Fruit fly (Drosophila melanogaster) whole organism, adult: ENCODE results near the gene APP-BP1.

Experiments
- CG11617 ChIP-seq: fragments of 200-800 bp; sonication (Bioruptor generic); optimal IDR thresholded peaks from 2 replicates; lab custom pipeline; 2017; ENCODE audit warnings: mild to moderate bottlenecking, missing biosample characterization, missing genetic modification reagents, missing genetic modification characterization
- CG12768 ChIP-seq: fragments of 200-800 bp; sonication (Bioruptor generic); optimal IDR thresholded peaks from 2 replicates; lab custom pipeline; 2017; ENCODE audit warnings: missing biosample characterization, missing genetic modification characterization, mild to moderate bottlenecking, moderate library complexity, missing genetic modification reagents
- CG14711 ChIP-seq: fragments of 200-800 bp; sonication (Bioruptor generic); optimal IDR thresholded peaks from 2 replicates; lab custom pipeline; 2018; ENCODE audit warnings: missing biosample characterization, mild to moderate bottlenecking, missing genetic modification characterization, moderate library complexity
- CG1620 ChIP-seq: fragments of 200-800 bp; sonication (Bioruptor generic); optimal IDR thresholded peaks from 2 replicates; lab custom pipeline; 2016; ENCODE audit warnings: missing biosample characterization, missing genetic modification characterization
- CG33017 ChIP-seq: fragments of 200-800 bp; sonication (Bioruptor generic); optimal IDR thresholded peaks from 2 replicates; lab custom pipeline; 2018; ENCODE audit warnings: missing biosample characterization, mild to moderate bottlenecking, missing genetic modification characterization, moderate library complexity
- CG5204 ChIP-seq: fragments of 200-800 bp; sonication (Bioruptor generic); optimal IDR thresholded peaks from 2 replicates; lab custom pipeline; 2016; ENCODE audit warnings: missing biosample characterization, missing genetic modification characterization
- CG7045 ChIP-seq: fragments of 200-800 bp; sonication (Bioruptor generic); optimal IDR thresholded peaks from 2 replicates; lab custom pipeline; 2017; ENCODE audit warnings: missing biosample characterization, mild to moderate bottlenecking, missing genetic modification characterization
- CG7101 ChIP-seq: fragments of 200-800 bp; sonication (Bioruptor generic); optimal IDR thresholded peaks from 2 replicates; lab custom pipeline; 2018; ENCODE audit warnings: missing biosample characterization, mild to moderate bottlenecking, missing genetic modification characterization, moderate library complexity
- Clk ChIP-seq: fragments of 200-800 bp; sonication (Bioruptor generic); optimal IDR thresholded peaks from 2 replicates; lab custom pipeline; 2017; ENCODE audit warnings: missing biosample characterization, missing genetic modification characterization
- Crg-1 ChIP-seq: fragments of 200-800 bp; sonication (Bioruptor generic); optimal IDR thresholded peaks from 2 replicates; lab custom pipeline; 2016; ENCODE audit warnings: missing biosample characterization, missing genetic modification characterization
- Hr96 ChIP-seq: fragments of 200-800 bp; sonication (Bioruptor generic); optimal IDR thresholded peaks from 2 replicates; lab custom pipeline; 2016; ENCODE audit warnings: missing biosample characterization, missing genetic modification characterization
- Mnt ChIP-seq: fragments of 200-800 bp; sonication (Bioruptor generic); optimal IDR thresholded peaks from 2 replicates; lab custom pipeline; 2016; ENCODE audit warnings: missing biosample characterization, mild to moderate bottlenecking, missing genetic modification characterization
- bab1 ChIP-seq: fragments of 200-800 bp; sonication (Bioruptor generic); optimal IDR thresholded peaks from 3 replicates; lab custom pipeline; 2019; ENCODE audit warnings: missing biosample characterization, mild to moderate bottlenecking, missing genetic modification characterization, moderate library complexity
- cic ChIP-seq: fragments of 200-800 bp; sonication (Bioruptor generic); optimal IDR thresholded peaks from 2 replicates; lab custom pipeline; 2017; ENCODE audit warnings: missing biosample characterization, mild to moderate bottlenecking, missing genetic modification characterization, moderate library complexity
- cnc ChIP-seq, 2 experiments: fragments of >200 bp; optimal IDR thresholded peaks; 2 replicates each; lab custom pipeline; 2017
- kay ChIP-seq: fragments of 200-800 bp; sonication (Bioruptor generic); peaks from one replicate; lab custom pipeline; 2016; ENCODE audit warnings: missing biosample characterization, missing genetic modification characterization, borderline replicate concordance
- ovo ChIP-seq: fragments of 200-800 bp; sonication (Bioruptor generic); optimal IDR thresholded peaks from 2 replicates; lab custom pipeline; 2016; ENCODE audit warnings: missing biosample characterization, missing genetic modification characterization
- pad ChIP-seq: fragments of 200-800 bp; sonication (Bioruptor generic); optimal IDR thresholded peaks from 3 replicates; lab custom pipeline; 2017; ENCODE audit warnings: missing biosample characterization, missing genetic modification characterization, mild to moderate bottlenecking, moderate library complexity, missing genetic modification reagents
- tj ChIP-seq: fragments of 200-800 bp; sonication (Bioruptor generic); optimal IDR thresholded peaks from 3 replicates; lab custom pipeline; 2017; ENCODE audit warnings: missing biosample characterization, mild to moderate bottlenecking, missing genetic modification characterization, moderate library complexity
- toe ChIP-seq: fragments of 200-800 bp; sonication (Bioruptor generic); optimal IDR thresholded peaks from 2 replicates; lab custom pipeline; 2016; ENCODE audit warnings: missing biosample characterization, missing genetic modification characterization

Gene APP-BP1

dm6 chr3L:11101598-11101997 lies 3.4 kb downstream of the APP-BP1 start, which contains the start of gene Elo68beta:
Elo68beta (minus strand) TSS chr3L:11101698.
- TF ChIP-seq cnc (optimal IDR thresholded peaks at IDR 0.05; lab: Kevin White, UChicago) (no peak), CG12768 (GFP tag; lab: Kevin White, UChicago) (no peak), CG33017 (no peak), CG7045 (GFP tag; lab: Kevin White, UChicago) (no peak), kay (peak; percentile 19)

dm6 chr3L:11102930-11103329 lies 4.7 kb downstream of the APP-BP1 start, which contains the start of gene Elo68alpha:
Elo68alpha (minus strand) TSS chr3L:11103030.
- no peak for TF ChIP-seq CG12768 (GFP tag; lab: Kevin White, UChicago)

- TF ChIP-seq bab1 (GFP tag; lab: Kevin White, UChicago) (no peak), Crg-1 (GFP tag; lab: Kevin White, UChicago) (no peak), pad (GFP tag; lab: Kevin White, UChicago) (no peak)
Observed at dm6 chr3L:11103773-11104172, 5.6 kb downstream of the APP-BP1 start, which contains the start of gene CG32071. CG32071 (minus strand) TSS chr3L:11103873.

- TF ChIP-seq Crg-1 (GFP tag; lab: Kevin White, UChicago) (no peak), CG7045 (GFP tag; lab: Kevin White, UChicago) (no peak), pad (GFP tag; lab: Kevin White, UChicago) (no peak), cnc (optimal IDR thresholded peaks at IDR 0.05; lab: Kevin White, UChicago) (no peak), kay (no peak), ovo (GFP tag; lab: Kevin White, UChicago) (no peak), CG12768 (GFP tag; lab: Kevin White, UChicago) (no peak), CG1620 (no peak), cic (GFP tag; lab: Kevin White, UChicago) (no peak), tj (GFP tag; lab: Kevin White, UChicago) (no peak), Mnt (GFP tag; lab: Kevin White, UChicago) (no peak), CG33017 (no peak), bab1 (GFP tag; lab: Kevin White, UChicago) (no peak), CG14711 (no peak), CG5204 (GFP tag; lab: Kevin White, UChicago) (no peak), Clk (no peak), Hr96 (GFP tag; lab: Kevin White, UChicago) (no peak)
Observed at dm6 chr3L:11107432-11107831, 9.2 kb downstream of the APP-BP1 start, which contains the start of gene CG32073. CG32073 (minus strand) TSS chr3L:11107582.

- TF ChIP-seq pad (GFP tag; lab: Kevin White, UChicago) = no peak
- no peak for TF ChIP-seq Crg-1 (GFP tag; lab: Kevin White, UChicago)
- no peak for TF ChIP-seq cic (GFP tag; lab: Kevin White, UChicago)
- no peak for TF ChIP-seq CG33017
- no peak for TF ChIP-seq cnc (optimal IDR thresholded peaks at IDR 0.05; lab: Kevin White, UChicago)
- no peak for TF ChIP-seq toe (GFP tag; lab: Kevin White, UChicago)
- no peak for TF ChIP-seq CG7101
- TF ChIP-seq Clk = no peak
- TF ChIP-seq CG12768 (GFP tag; lab: Kevin White, UChicago) = no peak
Observed at dm6 chr3L:11107935-11108334, 9.7 kb downstream of the APP-BP1 start, which contains the start of gene CG12522. CG12522 (plus strand) TSS chr3L:11108235.

dm6 chr3L:11109454-11109853 lies 11.2 kb downstream of the APP-BP1 start, which contains the start of the genes CG34012 and emei:
CG34012 (minus strand) TSS chr3L:11109505.
emei (plus strand) TSS chr3L:11109690.
- TF ChIP-seq Hr96 (GFP tag; lab: Kevin White, UChicago) (no peak), kay (no peak), toe (GFP tag; lab: Kevin White, UChicago) (no peak), Mnt (GFP tag; lab: Kevin White, UChicago) (no peak)

dm6 chr3L:11112427-11112826 lies 14.2 kb downstream of the APP-BP1 start:
- TF ChIP-seq CG11617 (GFP tag; lab: Kevin White, UChicago) = no peak
- TF ChIP-seq CG14711 = no peak
- TF ChIP-seq kay = no peak
- TF ChIP-seq toe (GFP tag; lab: Kevin White, UChicago) = no peak
- no peak for TF ChIP-seq Clk
- no peak for TF ChIP-seq cic (GFP tag; lab: Kevin White, UChicago)
- TF ChIP-seq CG1620 = no peak
- no peak for TF ChIP-seq CG7101
- TF ChIP-seq CG12768 (GFP tag; lab: Kevin White, UChicago) = no peak
- TF ChIP-seq Mnt (GFP tag; lab: Kevin White, UChicago) = no peak
- no peak for TF ChIP-seq CG33017
- TF ChIP-seq CG5204 (GFP tag; lab: Kevin White, UChicago) = no peak
- no peak for TF ChIP-seq pad (GFP tag; lab: Kevin White, UChicago)
- TF ChIP-seq Crg-1 (GFP tag; lab: Kevin White, UChicago) = no peak
- no peak for TF ChIP-seq Hr96 (GFP tag; lab: Kevin White, UChicago)
- no peak for TF ChIP-seq cnc (optimal IDR thresholded peaks at IDR 0.05; lab: Kevin White, UChicago)
- TF ChIP-seq CG7045 (GFP tag; lab: Kevin White, UChicago) = no peak
- no peak for TF ChIP-seq tj (GFP tag; lab: Kevin White, UChicago)
- TF ChIP-seq ovo (GFP tag; lab: Kevin White, UChicago) = no peak
